Worm (Caenorhabditis elegans) whole organism, L3 larva: Measurements from ENCODE around the gene aat-7.

ENCODE experiments used
- R02D3.7 ChIP-seq: fragments of 150-350 bp; optimal IDR thresholded peaks from 2 replicates; lab custom pipeline; 2014; ENCODE audit warnings: missing biosample characterization, missing genetic modification characterization
- ZK546.5 ChIP-seq: sonication (generic microtip); optimal IDR thresholded peaks from 2 replicates; lab custom pipeline; 2017; ENCODE audit warnings: missing biosample characterization, missing genetic modification characterization
- aly-2 ChIP-seq: fragments of 150-350 bp; optimal IDR thresholded peaks from 2 replicates; lab custom pipeline; 2014; ENCODE audit warnings: missing biosample characterization, missing genetic modification characterization
- ama-1 ChIP-seq: fragments of 150-350 bp; optimal IDR thresholded peaks from 2 replicates; lab custom pipeline; 2018
- ceh-16 ChIP-seq: sonication (generic microtip); optimal IDR thresholded peaks from 2 replicates; lab custom pipeline; 2017; ENCODE audit warnings: missing biosample characterization, missing genetic modification characterization
- ceh-28 ChIP-seq: fragments of 150-350 bp; optimal IDR thresholded peaks from 2 replicates; lab custom pipeline; 2014; ENCODE audit warnings: missing biosample characterization, missing genetic modification reagents, missing genetic modification characterization
- ceh-82 ChIP-seq: fragments of 150-350 bp; optimal IDR thresholded peaks from 2 replicates; lab custom pipeline; 2014; ENCODE audit warnings: missing biosample characterization, missing genetic modification characterization
- ceh-9 ChIP-seq: sonication (generic microtip); optimal IDR thresholded peaks from 2 replicates; lab custom pipeline; 2018; ENCODE audit warnings: missing biosample characterization, missing genetic modification characterization
- daf-12 ChIP-seq: fragments of 150-350 bp; optimal IDR thresholded peaks from 2 replicates; lab custom pipeline; 2014; ENCODE audit warnings: missing biosample characterization, missing genetic modification reagents, missing genetic modification characterization
- egl-27 ChIP-seq: sonication (generic microtip); optimal IDR thresholded peaks from 4 replicates; lab custom pipeline; 2017; ENCODE audit warnings: missing biosample characterization, missing genetic modification reagents, missing genetic modification characterization
- egl-5 ChIP-seq: fragments of 150-350 bp; optimal IDR thresholded peaks from 2 replicates; lab custom pipeline; 2017; ENCODE audit warnings: missing biosample characterization, missing genetic modification reagents, missing genetic modification characterization, inconsistent platforms
- elt-1 ChIP-seq: fragments of 150-350 bp; optimal IDR thresholded peaks from 2 replicates; lab custom pipeline; 2014; ENCODE audit warnings: missing biosample characterization, missing genetic modification characterization
- elt-2 ChIP-seq: sonication (generic microtip); optimal IDR thresholded peaks from 2 replicates; lab custom pipeline; 2016; ENCODE audit warnings: missing genetic modification reagents, mild to moderate bottlenecking, missing genetic modification characterization, missing compliant biosample characterization
- elt-3 ChIP-seq, 3 experiments: fragments of 150-350 bp in 1 of 3; sonication (generic microtip) in 2 of 3; optimal IDR thresholded peaks; 2 replicates in 2 of 3; 4 replicates in 1 of 3; lab custom pipeline; 2014 to 2017; ENCODE audit warnings: missing biosample characterization in 3 of 3, missing genetic modification characterization in 3 of 3
- eor-1 ChIP-seq, 2 experiments: fragments of 150-350 bp; optimal IDR thresholded peaks; 2 replicates each; lab custom pipeline; 2014 to 2018; ENCODE audit warnings: missing biosample characterization in 2 of 2, missing genetic modification characterization in 2 of 2
- fkh-10 ChIP-seq: sonication (generic microtip); optimal IDR thresholded peaks from 2 replicates; lab custom pipeline; 2017; ENCODE audit warnings: missing biosample characterization, missing genetic modification reagents, missing genetic modification characterization
- fkh-2 ChIP-seq: fragments of 150-350 bp; optimal IDR thresholded peaks from 2 replicates; lab custom pipeline; 2014; ENCODE audit warnings: missing biosample characterization, missing genetic modification reagents, missing genetic modification characterization
- fos-1 ChIP-seq: fragments of 150-350 bp; optimal IDR thresholded peaks from 2 replicates; lab custom pipeline; 2014; ENCODE audit warnings: missing biosample characterization, missing genetic modification characterization
- hmg-11 ChIP-seq: sonication (generic microtip); optimal IDR thresholded peaks from 2 replicates; lab custom pipeline; 2016; ENCODE audit warnings: missing genetic modification characterization, missing compliant biosample characterization
- jun-1 ChIP-seq: fragments of 150-350 bp; optimal IDR thresholded peaks from 2 replicates; lab custom pipeline; 2014; ENCODE audit warnings: missing biosample characterization, missing genetic modification reagents, missing genetic modification characterization
- lin-15B ChIP-seq: fragments of 150-350 bp; optimal IDR thresholded peaks from 2 replicates; lab custom pipeline; 2014; ENCODE audit warnings: missing biosample characterization, missing genetic modification characterization
- lin-39 ChIP-seq: fragments of 150-350 bp; optimal IDR thresholded peaks from 2 replicates; lab custom pipeline; 2018; ENCODE audit warnings: missing biosample characterization, missing genetic modification reagents, missing genetic modification characterization
- lsy-12 ChIP-seq: sonication (generic microtip); optimal IDR thresholded peaks from 2 replicates; lab custom pipeline; 2016; ENCODE audit warnings: mild to moderate bottlenecking, missing genetic modification characterization, missing compliant biosample characterization
- mdl-1 ChIP-seq: fragments of 150-350 bp; optimal IDR thresholded peaks from 2 replicates; lab custom pipeline; 2014; ENCODE audit warnings: missing biosample characterization, missing genetic modification characterization
- mml-1 ChIP-seq: fragments of 150-350 bp; sonication (generic microtip); optimal IDR thresholded peaks from 3 replicates; lab custom pipeline; 2014; ENCODE audit warnings: missing biosample characterization, missing genetic modification characterization
- nfya-1 ChIP-seq: sonication (generic microtip); optimal IDR thresholded peaks from 2 replicates; lab custom pipeline; 2017; ENCODE audit warnings: missing genetic modification characterization, mild to moderate bottlenecking, missing compliant biosample characterization, antibody characterized with exemption, moderate library complexity; ENCODE audit not compliant: insufficient read depth
- nhr-11 ChIP-seq: fragments of 150-350 bp; optimal IDR thresholded peaks from 2 replicates; lab custom pipeline; 2014; ENCODE audit warnings: missing biosample characterization, missing genetic modification characterization
- nhr-12 ChIP-seq: fragments of 150-350 bp; optimal IDR thresholded peaks from 2 replicates; lab custom pipeline; 2014; ENCODE audit warnings: missing biosample characterization, missing genetic modification characterization
- nhr-23 ChIP-seq: fragments of 150-350 bp; optimal IDR thresholded peaks from 2 replicates; lab custom pipeline; 2014; ENCODE audit warnings: missing biosample characterization, missing genetic modification reagents, missing genetic modification characterization
- nhr-237 ChIP-seq: fragments of 150-350 bp; optimal IDR thresholded peaks from 2 replicates; lab custom pipeline; 2014; ENCODE audit warnings: missing biosample characterization, missing genetic modification characterization
- nhr-25 ChIP-seq: sonication (generic microtip); optimal IDR thresholded peaks from 2 replicates; lab custom pipeline; 2017; ENCODE audit warnings: missing biosample characterization, missing genetic modification characterization
- nhr-28 ChIP-seq: fragments of 150-350 bp; optimal IDR thresholded peaks from 2 replicates; lab custom pipeline; 2014; ENCODE audit warnings: missing biosample characterization, missing genetic modification characterization
- nhr-43 ChIP-seq: sonication (generic microtip); optimal IDR thresholded peaks from 2 replicates; lab custom pipeline; 2016; ENCODE audit warnings: mild to moderate bottlenecking, missing genetic modification characterization, missing compliant biosample characterization; ENCODE audit not compliant: poor library complexity, severe bottlenecking
- nhr-67 ChIP-seq: fragments of 150-350 bp; optimal IDR thresholded peaks from 2 replicates; lab custom pipeline; 2014; ENCODE audit warnings: missing biosample characterization, missing genetic modification characterization
- nhr-76 ChIP-seq: fragments of 150-350 bp; sonication (generic microtip); optimal IDR thresholded peaks from 5 replicates; lab custom pipeline; 2014; ENCODE audit warnings: missing biosample characterization, missing genetic modification characterization
- nhr-77 ChIP-seq: fragments of 150-350 bp; optimal IDR thresholded peaks from 2 replicates; lab custom pipeline; 2014; ENCODE audit warnings: missing biosample characterization, missing genetic modification characterization
- pha-4 ChIP-seq: fragments of 150-350 bp; optimal IDR thresholded peaks from 2 replicates; lab custom pipeline; 2014; ENCODE audit warnings: missing biosample characterization, missing genetic modification reagents, missing genetic modification characterization
- pqm-1 ChIP-seq: fragments of 150-350 bp; optimal IDR thresholded peaks from 2 replicates; lab custom pipeline; 2017; ENCODE audit warnings: missing biosample characterization, missing genetic modification characterization, inconsistent platforms
- sea-2 ChIP-seq: fragments of 150-350 bp; sonication (generic microtip); optimal IDR thresholded peaks from 4 replicates; lab custom pipeline; 2014; ENCODE audit warnings: missing biosample characterization, missing genetic modification reagents, missing genetic modification characterization
- skn-1 ChIP-seq: fragments of 150-350 bp; optimal IDR thresholded peaks from 2 replicates; lab custom pipeline; 2014; ENCODE audit warnings: missing biosample characterization, missing genetic modification characterization
- snpc-4 ChIP-seq: fragments of 150-350 bp; optimal IDR thresholded peaks from 2 replicates; lab custom pipeline; 2014; ENCODE audit warnings: missing biosample characterization, missing genetic modification characterization
- tbx-2 ChIP-seq: sonication (generic microtip); optimal IDR thresholded peaks from 2 replicates; lab custom pipeline; 2016; ENCODE audit warnings: mild to moderate bottlenecking, missing genetic modification characterization, missing compliant biosample characterization
- unc-39 ChIP-seq: sonication (generic microtip); optimal IDR thresholded peaks from 4 replicates; lab custom pipeline; 2017; ENCODE audit warnings: missing biosample characterization, missing genetic modification characterization
- unc-62 ChIP-seq: fragments of 150-350 bp; sonication (generic microtip); optimal IDR thresholded peaks from 4 replicates; lab custom pipeline; 2014; ENCODE audit warnings: missing biosample characterization, missing genetic modification reagents, missing genetic modification characterization
- zag-1 ChIP-seq: fragments of 150-350 bp; optimal IDR thresholded peaks from 2 replicates; lab custom pipeline; 2014; ENCODE audit warnings: missing biosample characterization, missing genetic modification characterization
- ztf-11 ChIP-seq: fragments of 150-350 bp; optimal IDR thresholded peaks from 2 replicates; lab custom pipeline; 2014; ENCODE audit warnings: missing biosample characterization, missing genetic modification characterization
- ztf-4 ChIP-seq: fragments of 150-350 bp; optimal IDR thresholded peaks from 2 replicates; lab custom pipeline; 2014; ENCODE audit warnings: missing biosample characterization, missing genetic modification characterization

The aat-7 gene

ce11 chrII:1401474-1401873, 14.8 kb downstream of the aat-7 start, which contains the start of gene Y51H7C.8:
TSS of gene Y51H7C.8 (plus strand) at chrII:1401774.
- no peak for TF ChIP-seq sea-2 (GFP tag; lab: Kevin White, UChicago)
- TF ChIP-seq pqm-1 (tag; lab: Kevin White, UChicago): no peak
- no peak for TF ChIP-seq egl-27 (tag; lab: Kevin White, UChicago)
- no peak for TF ChIP-seq elt-1 (tag; lab: Kevin White, UChicago)
- no peak for TF ChIP-seq nhr-76 (tag; lab: Kevin White, UChicago)
- no peak for TF ChIP-seq lsy-12 (tag; lab: Kevin White, UChicago)
- TF ChIP-seq fkh-10: no peak
- no peak for TF ChIP-seq ceh-82
- TF ChIP-seq nhr-77 (tag; lab: Kevin White, UChicago): no peak
- no peak for TF ChIP-seq eor-1 (tag; optimal IDR thresholded peaks at IDR 0.05; lab: Kevin White, UChicago)
- TF ChIP-seq ztf-11 (tag; lab: Kevin White, UChicago): no peak
- no peak for TF ChIP-seq nhr-28 (tag; lab: Kevin White, UChicago)
- TF ChIP-seq nhr-67: no peak
- no peak for TF ChIP-seq lin-15B (tag; lab: Kevin White, UChicago)
- no peak for TF ChIP-seq nfya-1
- no peak for TF ChIP-seq egl-5
- no peak for TF ChIP-seq jun-1 (tag; lab: Kevin White, UChicago)
- TF ChIP-seq tbx-2: no peak

ce11 chrII:1402167-1402619, 15.5 kb downstream of the aat-7 start, which contains the start of gene Y51H7C.7:
TSS of gene Y51H7C.7 (plus strand) at chrII:1402569.
- no peak for TF ChIP-seq zag-1
- TF ChIP-seq nfya-1: no peak
- TF ChIP-seq snpc-4 (tag; lab: Kevin White, UChicago): no peak
- peak; percentile 65 for TF ChIP-seq nhr-23 (tag; lab: Kevin White, UChicago)
- TF ChIP-seq pqm-1 (tag; lab: Kevin White, UChicago): no peak
- TF ChIP-seq fkh-10: no peak
- TF ChIP-seq ztf-11 (tag; lab: Kevin White, UChicago): no peak
- TF ChIP-seq daf-12 (tag; lab: Kevin White, UChicago): no peak
- no peak for TF ChIP-seq fos-1 (tag; lab: Kevin White, UChicago)
- no peak for TF ChIP-seq elt-3 (tag; optimal IDR thresholded peaks at IDR 0.05; lab: Kevin White, UChicago)
- no peak for TF ChIP-seq nhr-11 (tag; lab: Kevin White, UChicago)
- TF ChIP-seq ceh-16 (tag; lab: Kevin White, UChicago): no peak
- no peak for TF ChIP-seq jun-1 (tag; lab: Kevin White, UChicago)
- TF ChIP-seq pha-4 (tag; lab: Kevin White, UChicago): no peak
- TF ChIP-seq lin-39: peak; percentile 24
- no peak for TF ChIP-seq ZK546.5 (tag; lab: Kevin White, UChicago)
- no peak for TF ChIP-seq ceh-82
- peak; percentile 75 for TF ChIP-seq lin-15B (tag; lab: Kevin White, UChicago)
- TF ChIP-seq nhr-67: no peak
- TF ChIP-seq aly-2 (tag; lab: Kevin White, UChicago): no peak
- TF ChIP-seq eor-1 (tag; optimal IDR thresholded peaks at IDR 0.05; lab: Kevin White, UChicago): no peak
- no peak for TF ChIP-seq nhr-43 (tag; lab: Kevin White, UChicago)
- no peak for TF ChIP-seq fkh-2 (tag; lab: Kevin White, UChicago)
- no peak for TF ChIP-seq mml-1 (tag; lab: Kevin White, UChicago)
- TF ChIP-seq R02D3.7 (tag; lab: Kevin White, UChicago): peak; percentile 36
- no peak for TF ChIP-seq unc-62
- TF ChIP-seq lsy-12 (tag; lab: Kevin White, UChicago): no peak
- no peak for TF ChIP-seq elt-1 (tag; lab: Kevin White, UChicago)
- TF ChIP-seq egl-5: no peak
- TF ChIP-seq nhr-28 (tag; lab: Kevin White, UChicago): no peak
- no peak for TF ChIP-seq ztf-4 (tag; lab: Kevin White, UChicago)
- no peak for TF ChIP-seq ceh-9
- no peak for TF ChIP-seq ama-1 (lab: Kevin White, UChicago)
- TF ChIP-seq egl-27 (tag; lab: Kevin White, UChicago): no peak
- TF ChIP-seq unc-39 (tag; lab: Kevin White, UChicago): no peak
- TF ChIP-seq tbx-2: peak; percentile 18
- no peak for TF ChIP-seq sea-2 (GFP tag; lab: Kevin White, UChicago)
- no peak for TF ChIP-seq hmg-11 (tag; lab: Kevin White, UChicago)
- TF ChIP-seq nhr-12 (tag; lab: Kevin White, UChicago): no peak
- no peak for TF ChIP-seq nhr-76 (tag; lab: Kevin White, UChicago)
- no peak for TF ChIP-seq mdl-1
- TF ChIP-seq elt-2 (tag; lab: Kevin White, UChicago): peak; percentile 22
- no peak for TF ChIP-seq ceh-28 (tag; lab: Kevin White, UChicago)
- TF ChIP-seq nhr-25 (tag; lab: Kevin White, UChicago): no peak
- no peak for TF ChIP-seq nhr-237 (tag; lab: Kevin White, UChicago)
- no peak for TF ChIP-seq skn-1
- no peak for TF ChIP-seq nhr-77 (tag; lab: Kevin White, UChicago)
